Fruit fly (Drosophila melanogaster) whole organism, embryonic: ENCODE measurements around the gene CG18508.

Experiments used
- ATbp ChIP-seq: fragments of 200-800 bp; sonication (Bioruptor generic); optimal IDR thresholded peaks from 2 replicates; lab custom pipeline; 2017; ENCODE audit warnings: missing biosample characterization, mild to moderate bottlenecking, missing genetic modification characterization, missing genetic modification reagents
- BtbVII ChIP-seq: fragments of 200-800 bp; sonication (Bioruptor generic); optimal IDR thresholded peaks from 3 replicates; lab custom pipeline; 2017; ENCODE audit warnings: missing biosample characterization, mild to moderate bottlenecking, missing genetic modification characterization
- CG10267 ChIP-seq: fragments of 200-800 bp; sonication (Bioruptor generic); optimal IDR thresholded peaks from 2 replicates; lab custom pipeline; 2018; ENCODE audit warnings: missing biosample characterization, mild to moderate bottlenecking, missing genetic modification characterization, moderate library complexity
- CG12104 ChIP-seq: fragments of 200-800 bp; sonication (Bioruptor generic); optimal IDR thresholded peaks from 3 replicates; lab custom pipeline; 2016; ENCODE audit warnings: missing biosample characterization, missing genetic modification characterization
- CG13123 ChIP-seq: fragments of 200-800 bp; sonication (Bioruptor generic); optimal IDR thresholded peaks from 2 replicates; lab custom pipeline; 2016; ENCODE audit warnings: missing biosample characterization, missing genetic modification characterization
- CG13775 ChIP-seq: fragments of 200-800 bp; sonication (Bioruptor generic); optimal IDR thresholded peaks from 3 replicates; lab custom pipeline; 2017; ENCODE audit warnings: missing biosample characterization, mild to moderate bottlenecking, missing genetic modification characterization
- CG14710 ChIP-seq: fragments of 200-800 bp; sonication (Bioruptor generic); optimal IDR thresholded peaks from 3 replicates; lab custom pipeline; 2019; ENCODE audit warnings: missing biosample characterization, mild to moderate bottlenecking, missing genetic modification characterization, moderate library complexity
- CG14965 ChIP-seq: fragments of 200-800 bp; sonication (Bioruptor generic); optimal IDR thresholded peaks from 2 replicates; lab custom pipeline; 2016; ENCODE audit warnings: missing biosample characterization, missing genetic modification characterization, borderline replicate concordance
- CG16815 ChIP-seq: fragments of 200-800 bp; sonication (Bioruptor generic); optimal IDR thresholded peaks from 3 replicates; lab custom pipeline; 2017; ENCODE audit warnings: missing biosample characterization, mild to moderate bottlenecking, missing genetic modification characterization
- CG18262 ChIP-seq: fragments of 200-800 bp; optimal IDR thresholded peaks from 3 replicates; lab custom pipeline; 2019; ENCODE audit warnings: missing biosample characterization, mild to moderate bottlenecking, missing genetic modification characterization, moderate library complexity
- CG18599 ChIP-seq: fragments of 200-800 bp; sonication (Bioruptor generic); optimal IDR thresholded peaks from 3 replicates; lab custom pipeline; 2017; ENCODE audit warnings: missing biosample characterization, missing genetic modification characterization, mild to moderate bottlenecking, moderate library complexity, missing genetic modification reagents
- CG2678 ChIP-seq: fragments of 200-800 bp; sonication (Bioruptor generic); optimal IDR thresholded peaks from 3 replicates; lab custom pipeline; 2019; ENCODE audit warnings: missing biosample characterization, mild to moderate bottlenecking, missing genetic modification characterization, moderate library complexity
- CG33557 ChIP-seq: fragments of 200-800 bp; sonication (Bioruptor generic); optimal IDR thresholded peaks from 2 replicates; lab custom pipeline; 2019; ENCODE audit warnings: missing biosample characterization, mild to moderate bottlenecking, missing genetic modification characterization, moderate library complexity
- CG3995 ChIP-seq: fragments of 200-800 bp; sonication (Bioruptor generic); optimal IDR thresholded peaks from 3 replicates; lab custom pipeline; 2016; ENCODE audit warnings: missing biosample characterization, missing genetic modification characterization
- CG43689 ChIP-seq: fragments of 200-800 bp; sonication (Bioruptor generic); IDR thresholded peaks from 2 replicates; pipeline ENCODE4 v1.3.6; 2022; ENCODE audit warnings: missing biosample characterization, missing genetic modification characterization
- CG6654 ChIP-seq: fragments of 200-800 bp; sonication (Bioruptor generic); optimal IDR thresholded peaks from 2 replicates; lab custom pipeline; 2017; ENCODE audit warnings: missing biosample characterization, mild to moderate bottlenecking, missing genetic modification characterization
- CG8765 ChIP-seq: fragments of 200-800 bp; sonication (Bioruptor generic); IDR thresholded peaks from 2 replicates; pipeline ENCODE4 v1.3.6; 2022; ENCODE audit warnings: missing biosample characterization, missing genetic modification characterization
- CoRest ChIP-seq: fragments of 200-800 bp; sonication (Bioruptor generic); optimal IDR thresholded peaks from 3 replicates; lab custom pipeline; 2018; ENCODE audit warnings: missing biosample characterization, mild to moderate bottlenecking, missing genetic modification characterization, moderate library complexity
- E2f1 ChIP-seq: fragments of 200-800 bp; sonication (Bioruptor generic); IDR thresholded peaks from 2 replicates; pipeline ENCODE4 v1.3.6; 2022; ENCODE audit warnings: missing biosample characterization, missing genetic modification characterization
- HLH3B ChIP-seq: fragments of 200-800 bp; sonication (Bioruptor generic); IDR thresholded peaks from 2 replicates; pipeline ENCODE4 v1.3.6; 2022; ENCODE audit warnings: missing biosample characterization, missing genetic modification characterization
- HLH54F ChIP-seq: fragments of 200-800 bp; sonication (Bioruptor generic); optimal IDR thresholded peaks from 3 replicates; lab custom pipeline; 2016; ENCODE audit warnings: missing biosample characterization, missing genetic modification characterization
- Hey ChIP-seq: fragments of 200-800 bp; sonication (Bioruptor generic); optimal IDR thresholded peaks from 3 replicates; lab custom pipeline; 2018; ENCODE audit warnings: missing biosample characterization, mild to moderate bottlenecking, missing genetic modification characterization
- Ravus ChIP-seq: fragments of 200-800 bp; sonication (Bioruptor generic); IDR thresholded peaks from 2 replicates; pipeline ENCODE4 v1.3.6; 2022; ENCODE audit warnings: missing biosample characterization, missing genetic modification characterization
- Rx ChIP-seq: fragments of 200-800 bp; sonication (Bioruptor generic); IDR thresholded peaks from 2 replicates; pipeline ENCODE4 v1.3.6; 2022; ENCODE audit warnings: missing biosample characterization, missing genetic modification characterization
- Six4 ChIP-seq: fragments of 200-800 bp; sonication (Bioruptor generic); optimal IDR thresholded peaks from 2 replicates; lab custom pipeline; 2016; ENCODE audit warnings: missing biosample characterization, missing genetic modification characterization
- TFAM ChIP-seq: fragments of 200-800 bp; sonication (Bioruptor generic); optimal IDR thresholded peaks from 2 replicates; lab custom pipeline; 2017; ENCODE audit warnings: missing biosample characterization, missing genetic modification characterization, inconsistent platforms
- amos ChIP-seq: fragments of 200-800 bp; sonication (Bioruptor generic); IDR thresholded peaks from 2 replicates; pipeline ENCODE4 v1.3.6; 2022; ENCODE audit warnings: missing biosample characterization, missing genetic modification characterization; ENCODE audit not compliant: partially characterized antibody
- ase ChIP-seq: fragments of 200-800 bp; sonication (Bioruptor generic); IDR thresholded peaks from 3 replicates; pipeline ENCODE4 v1.3.6; 2022; ENCODE audit warnings: missing biosample characterization, missing genetic modification characterization
- ato ChIP-seq: fragments of 200-800 bp; sonication (Bioruptor generic); IDR thresholded peaks from 2 replicates; pipeline ENCODE4 v1.3.6; 2022; ENCODE audit warnings: missing biosample characterization, missing genetic modification characterization; ENCODE audit not compliant: partially characterized antibody
- cg ChIP-seq: fragments of 200-800 bp; sonication (Bioruptor generic); optimal IDR thresholded peaks from 3 replicates; lab custom pipeline; 2019; ENCODE audit warnings: missing biosample characterization, mild to moderate bottlenecking, missing genetic modification characterization, moderate library complexity
- chn ChIP-seq: fragments of 200-800 bp; sonication (Bioruptor generic); optimal IDR thresholded peaks from 2 replicates; lab custom pipeline; 2016; ENCODE audit warnings: missing biosample characterization, missing genetic modification characterization
- corto ChIP-seq: fragments of 200-800 bp; sonication (Bioruptor generic); optimal IDR thresholded peaks from 2 replicates; lab custom pipeline; 2016; ENCODE audit warnings: missing biosample characterization, mild to moderate bottlenecking, missing genetic modification characterization, moderate library complexity
- dm ChIP-seq: fragments of 200-800 bp; sonication (Bioruptor generic); optimal IDR thresholded peaks from 3 replicates; lab custom pipeline; 2016; ENCODE audit warnings: missing biosample characterization, missing genetic modification characterization
- dmrt11E ChIP-seq: fragments of 200-800 bp; sonication (Bioruptor generic); optimal IDR thresholded peaks from 3 replicates; lab custom pipeline; 2018; ENCODE audit warnings: missing biosample characterization, mild to moderate bottlenecking, missing genetic modification characterization, moderate library complexity
- h ChIP-seq: fragments of >200 bp; optimal IDR thresholded peaks from 2 replicates; lab custom pipeline; 2017
- hbn ChIP-seq: fragments of 200-800 bp; sonication (Bioruptor generic); IDR thresholded peaks from 2 replicates; pipeline ENCODE4 v1.3.6; 2022; ENCODE audit warnings: missing biosample characterization, missing genetic modification characterization; ENCODE audit not compliant: partially characterized antibody
- insv ChIP-seq, 2 experiments: fragments of 200-800 bp; sonication (Bioruptor generic); optimal IDR thresholded peaks; 3 replicates each; lab custom pipeline; 2016 to 2018; ENCODE audit warnings: missing biosample characterization in 2 of 2, missing genetic modification characterization in 2 of 2
- jing ChIP-seq: fragments of 200-800 bp; sonication (Bioruptor generic); optimal IDR thresholded peaks from 2 replicates; lab custom pipeline; 2018; ENCODE audit warnings: missing biosample characterization, mild to moderate bottlenecking, missing genetic modification characterization
- lilli ChIP-seq: fragments of 200-800 bp; sonication (Bioruptor generic); optimal IDR thresholded peaks from 3 replicates; lab custom pipeline; 2016; ENCODE audit warnings: missing biosample characterization, missing genetic modification characterization
- org-1 ChIP-seq: fragments of 200-800 bp; sonication (Bioruptor generic); optimal IDR thresholded peaks from 2 replicates; lab custom pipeline; 2017; ENCODE audit warnings: missing biosample characterization, missing genetic modification characterization
- repo ChIP-seq: fragments of 200-800 bp; sonication (Bioruptor generic); optimal IDR thresholded peaks from 2 replicates; lab custom pipeline; 2016; ENCODE audit warnings: missing biosample characterization, missing genetic modification characterization
- sima ChIP-seq: fragments of 200-800 bp; sonication (Bioruptor generic); optimal IDR thresholded peaks from 2 replicates; lab custom pipeline; 2016; ENCODE audit warnings: missing biosample characterization, missing genetic modification characterization
- sr ChIP-seq: fragments of 200-800 bp; sonication (Bioruptor generic); IDR thresholded peaks from 3 replicates; pipeline ENCODE4 v1.3.6; 2022; ENCODE audit warnings: missing biosample characterization, missing genetic modification characterization
- stc ChIP-seq: fragments of 200-800 bp; sonication (Bioruptor generic); IDR thresholded peaks from 2 replicates; pipeline ENCODE4 v1.3.6; 2022; ENCODE audit warnings: missing biosample characterization, missing genetic modification characterization
- toy ChIP-seq: fragments of 200-800 bp; sonication (Bioruptor generic); IDR thresholded peaks from 2 replicates; pipeline ENCODE4 v1.3.6; 2022; ENCODE audit warnings: missing biosample characterization, missing genetic modification characterization
- tx ChIP-seq: fragments of 200-800 bp; sonication (Bioruptor generic); optimal IDR thresholded peaks from 2 replicates; lab custom pipeline; 2016; ENCODE audit warnings: missing biosample characterization, missing genetic modification characterization
- unpg ChIP-seq: fragments of 200-800 bp; sonication (Bioruptor generic); optimal IDR thresholded peaks from 3 replicates; lab custom pipeline; 2018; ENCODE audit warnings: missing biosample characterization, mild to moderate bottlenecking, missing genetic modification characterization, moderate library complexity
- vvl ChIP-seq: fragments of 200-800 bp; sonication (Bioruptor generic); IDR thresholded peaks from 2 replicates; pipeline ENCODE4 v1.3.6; 2022; ENCODE audit warnings: missing biosample characterization, missing genetic modification characterization
- wor ChIP-seq: fragments of 200-800 bp; sonication (Bioruptor generic); IDR thresholded peaks from 2 replicates; pipeline ENCODE4 v1.3.6; 2022; ENCODE audit warnings: missing biosample characterization, missing genetic modification characterization

Gene CG18508

DNA sequence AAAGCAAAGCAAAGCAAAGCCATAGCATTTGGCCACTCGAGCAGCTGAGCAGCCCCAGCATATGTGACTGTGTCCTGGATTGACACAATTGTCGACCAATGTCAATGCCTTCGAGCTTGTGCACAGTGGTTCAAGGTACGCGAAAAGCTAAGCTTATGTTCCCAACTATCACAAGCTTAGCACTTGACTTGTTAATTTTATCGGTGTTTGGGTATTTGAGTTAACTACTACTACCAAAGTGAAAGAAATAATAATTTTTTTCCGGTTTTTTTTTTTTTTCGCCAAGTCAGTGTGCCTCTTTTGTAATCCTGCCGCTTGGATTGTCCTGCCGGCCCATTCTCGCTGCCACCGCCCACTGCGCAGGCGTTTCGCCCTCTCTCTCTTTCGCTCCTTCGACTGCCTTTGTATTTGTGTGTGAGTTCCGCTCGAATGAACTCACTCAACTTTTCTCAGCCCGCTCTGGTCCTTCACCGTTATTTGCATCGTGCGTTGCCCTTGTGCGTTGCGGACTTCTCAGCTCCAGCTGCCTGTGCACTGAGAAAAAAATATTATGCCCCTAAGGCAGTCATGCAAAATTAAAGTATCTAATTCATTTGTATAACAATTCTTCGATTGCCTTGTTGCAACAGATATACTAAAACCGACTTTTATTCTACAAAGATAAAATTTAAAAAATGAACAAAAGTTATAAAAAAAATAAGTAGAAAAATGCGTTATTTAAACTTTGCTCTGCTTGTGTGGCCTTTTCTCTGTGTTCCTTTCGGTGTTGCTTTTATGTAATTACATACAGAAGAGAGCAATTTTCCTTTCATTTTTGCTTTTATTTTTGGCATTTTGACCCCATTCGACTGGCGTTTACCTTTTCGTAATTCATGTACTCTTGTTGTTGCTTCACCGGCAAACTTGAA lies 33.2 kb upstream of the CG18508 start (continued):
- peak; percentile 91 for TF ChIP-seq CG18599 (GFP tag; lab: Kevin White, UChicago)
- 0 out of 2 replicates have a peak, but pooled peaks have one; percentile 46 for TF ChIP-seq toy
- TF ChIP-seq vvl (GFP tag; lab: Robert Waterston, UW) = no peak; the same call in 1 of the 2 replicates
- TF ChIP-seq ATbp (GFP tag; lab: Kevin White, UChicago) = peak; percentile 46
- TF ChIP-seq dmrt11E (tag; lab: Kevin White, UChicago) = no peak
- no peak for TF ChIP-seq Hey (tag; lab: Kevin White, UChicago)
- TF ChIP-seq tx (GFP tag; lab: Kevin White, UChicago) = peak; percentile 31
- peak; percentile 17 for TF ChIP-seq CG6654 (GFP tag; lab: Kevin White, UChicago)
- TF ChIP-seq CG8765 (GFP tag; lab: Robert Waterston, UW) = no peak
- peak; percentile 25 for TF ChIP-seq CG14965 (GFP tag; lab: Kevin White, UChicago)
- peak; percentile 49 for TF ChIP-seq HLH54F (GFP tag; lab: Kevin White, UChicago)
- peak; percentile 11 for TF ChIP-seq CG18262 (tag; lab: Kevin White, UChicago)
- no peak for TF ChIP-seq CG12104 (GFP tag; lab: Kevin White, UChicago)
- no peak for TF ChIP-seq TFAM
- TF ChIP-seq CG13775 (GFP tag; lab: Kevin White, UChicago) = peak; percentile 21
- TF ChIP-seq hbn (GFP tag; lab: Robert Waterston, UW) = no peak
- TF ChIP-seq Six4 (GFP tag; lab: Kevin White, UChicago) = peak; percentile 50
- TF ChIP-seq sima (GFP tag; lab: Kevin White, UChicago) = peak; percentile 25
- TF ChIP-seq chn = peak; percentile 47
- peak; percentile 77 for TF ChIP-seq CG2678 (tag; lab: Kevin White, UChicago)
- peak; percentile 73 for TF ChIP-seq HLH3B (GFP tag; lab: Robert Waterston, UW)
- TF ChIP-seq CG13123 (GFP tag; lab: Kevin White, UChicago) = no peak
- TF ChIP-seq stc = peak; percentile 72
- TF ChIP-seq ato (GFP tag; lab: Robert Waterston, UW) = no peak
- peak; percentile 40 for TF ChIP-seq org-1 (GFP tag; lab: Kevin White, UChicago)
- TF ChIP-seq CoRest (tag; lab: Kevin White, UChicago) = peak; percentile 41
- no peak for TF ChIP-seq corto
- TF ChIP-seq h = no peak
- peak; percentile 55; the same call in 1 of the 3 replicates for TF ChIP-seq ase
- TF ChIP-seq CG43689 (GFP tag; lab: Robert Waterston, UW) = peak; percentile 53
- no peak for TF ChIP-seq CG3995 (GFP tag; lab: Kevin White, UChicago)
- TF ChIP-seq sr (GFP tag; lab: Robert Waterston, UW) = no peak
- no peak for TF ChIP-seq CG33557 (GFP tag; lab: Kevin White, UChicago)
- peak; percentile 62; the same call in 1 of the 2 replicates for TF ChIP-seq Rx (GFP tag; lab: Robert Waterston, UW)
- TF ChIP-seq Ravus = peak; percentile 16
- TF ChIP-seq jing (GFP tag; lab: Kevin White, UChicago) = peak; percentile 24
- TF ChIP-seq wor (GFP tag; lab: Robert Waterston, UW) = peak; percentile 36; the same call in 1 of the 2 replicates
- peak; percentile 51 for TF ChIP-seq repo (GFP tag; lab: Kevin White, UChicago)
- TF ChIP-seq CG14710 (tag; lab: Kevin White, UChicago) = no peak
- no peak for TF ChIP-seq insv (GFP tag; optimal IDR thresholded peaks at IDR 0.05; lab: Kevin White, UChicago)
- no peak for TF ChIP-seq amos (GFP tag; lab: Robert Waterston, UW)
- TF ChIP-seq CG10267 (tag; lab: Kevin White, UChicago) = no peak
- no peak for TF ChIP-seq cg (GFP tag; lab: Kevin White, UChicago)
- peak; percentile 74 for TF ChIP-seq lilli (GFP tag; lab: Kevin White, UChicago)
- TF ChIP-seq dm (GFP tag; lab: Kevin White, UChicago) = no peak
- peak; percentile 76 for TF ChIP-seq BtbVII (GFP tag; lab: Kevin White, UChicago)
- peak; percentile 4 for TF ChIP-seq CG16815 (GFP tag; lab: Kevin White, UChicago)
- TF ChIP-seq unpg = peak; percentile 55
- TF ChIP-seq E2f1 = peak; percentile 73
